Worm (Caenorhabditis elegans) whole organism, L3 larva: ENCODE measurements around the gene srh-187.

Experiments
- aly-2 ChIP-seq: fragments of 150-350 bp; optimal IDR thresholded peaks from 2 replicates; lab custom pipeline; 2014; ENCODE audit warnings: missing biosample characterization, missing genetic modification characterization
- ama-1 ChIP-seq: fragments of 150-350 bp; optimal IDR thresholded peaks from 2 replicates; lab custom pipeline; 2018
- egl-27 ChIP-seq: sonication (generic microtip); optimal IDR thresholded peaks from 4 replicates; lab custom pipeline; 2017; ENCODE audit warnings: missing biosample characterization, missing genetic modification reagents, missing genetic modification characterization
- fkh-10 ChIP-seq: sonication (generic microtip); optimal IDR thresholded peaks from 2 replicates; lab custom pipeline; 2017; ENCODE audit warnings: missing biosample characterization, missing genetic modification reagents, missing genetic modification characterization
- nhr-67 ChIP-seq: fragments of 150-350 bp; optimal IDR thresholded peaks from 2 replicates; lab custom pipeline; 2014; ENCODE audit warnings: missing biosample characterization, missing genetic modification characterization
- pqm-1 ChIP-seq: fragments of 150-350 bp; optimal IDR thresholded peaks from 2 replicates; lab custom pipeline; 2017; ENCODE audit warnings: missing biosample characterization, missing genetic modification characterization, inconsistent platforms
- skn-1 ChIP-seq: fragments of 150-350 bp; optimal IDR thresholded peaks from 2 replicates; lab custom pipeline; 2014; ENCODE audit warnings: missing biosample characterization, missing genetic modification characterization
- snpc-4 ChIP-seq: fragments of 150-350 bp; optimal IDR thresholded peaks from 2 replicates; lab custom pipeline; 2014; ENCODE audit warnings: missing biosample characterization, missing genetic modification characterization
- unc-39 ChIP-seq: sonication (generic microtip); optimal IDR thresholded peaks from 4 replicates; lab custom pipeline; 2017; ENCODE audit warnings: missing biosample characterization, missing genetic modification characterization
- unc-62 ChIP-seq: fragments of 150-350 bp; sonication (generic microtip); optimal IDR thresholded peaks from 4 replicates; lab custom pipeline; 2014; ENCODE audit warnings: missing biosample characterization, missing genetic modification reagents, missing genetic modification characterization

DNA sequence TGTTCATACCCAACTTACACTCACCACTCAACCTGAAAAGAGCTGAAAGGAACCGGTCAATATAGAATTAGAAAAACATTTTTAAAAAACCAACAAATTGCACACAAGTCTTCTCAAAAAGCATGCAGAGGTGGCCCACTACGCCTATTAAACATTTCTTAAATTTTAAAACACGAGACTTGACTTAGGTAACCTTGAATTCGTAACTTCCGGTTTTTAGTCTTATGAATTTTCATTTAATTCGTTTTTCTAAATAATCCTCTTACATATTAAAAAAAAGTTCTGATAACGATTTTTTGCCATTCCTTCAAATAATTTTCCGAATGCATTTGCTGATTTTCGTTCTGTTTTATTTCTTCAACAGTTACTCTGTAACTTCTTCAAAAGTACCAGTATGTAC lies 11.6 kb downstream of the srh-187 start, which contains the start of gene clec-7:
- TF ChIP-seq unc-39 (tag; lab: Kevin White, UChicago) = no peak
- no peak for TF ChIP-seq snpc-4 (tag; lab: Kevin White, UChicago)
- no peak for TF ChIP-seq nhr-67 (tag; lab: Kevin White, UChicago)
- TF ChIP-seq unc-62 (GFP tag; lab: Kevin White, UChicago) = no peak
- TF ChIP-seq skn-1 = no peak
- no peak for TF ChIP-seq fkh-10 (GFP tag; lab: Kevin White, UChicago)
- TF ChIP-seq egl-27 (tag; lab: Kevin White, UChicago) = no peak
- TF ChIP-seq pqm-1 (tag; lab: Kevin White, UChicago) = no peak
- no peak for TF ChIP-seq aly-2 (tag; lab: Kevin White, UChicago)
- no peak for TF ChIP-seq ama-1 (lab: Kevin White, UChicago)
